Worm (Caenorhabditis elegans) whole organism, mixed stage, embryonic: Measurements from ENCODE around the gene ztf-7.

ENCODE experiments used
- blmp-1 ChIP-seq: fragments of 150-350 bp; optimal IDR thresholded peaks from 2 replicates; lab custom pipeline; 2014; ENCODE audit warnings: missing biosample characterization, missing genetic modification characterization
- cnd-1 ChIP-seq: fragments of 200-800 bp; sonication (Bioruptor generic); optimal IDR thresholded peaks from 2 replicates; lab custom pipeline; 2018; ENCODE audit warnings: mild to moderate bottlenecking, missing genetic modification characterization, missing compliant biosample characterization
- elt-1 ChIP-seq: sonication (generic microtip); optimal IDR thresholded peaks from 2 replicates; lab custom pipeline; 2017; ENCODE audit warnings: missing genetic modification characterization, mild to moderate bottlenecking, missing compliant biosample characterization, antibody characterized with exemption, moderate library complexity, borderline replicate concordance; ENCODE audit not compliant: insufficient read depth
- elt-3 ChIP-seq: fragments of 150-350 bp; optimal IDR thresholded peaks from 2 replicates; lab custom pipeline; 2014; ENCODE audit warnings: missing biosample characterization, missing genetic modification characterization
- nhr-237 ChIP-seq: fragments of 150-350 bp; optimal IDR thresholded peaks from 2 replicates; lab custom pipeline; 2014; ENCODE audit warnings: missing biosample characterization, missing genetic modification characterization
- nhr-28 ChIP-seq: fragments of 150-350 bp; optimal IDR thresholded peaks from 2 replicates; lab custom pipeline; 2014; ENCODE audit warnings: missing biosample characterization, missing genetic modification characterization
- snpc-4 ChIP-seq: fragments of 150-350 bp; optimal IDR thresholded peaks from 2 replicates; lab custom pipeline; 2014; ENCODE audit warnings: missing biosample characterization, missing genetic modification characterization
- ztf-11 ChIP-seq: fragments of 150-350 bp; optimal IDR thresholded peaks from 2 replicates; lab custom pipeline; 2014; ENCODE audit warnings: missing biosample characterization, missing genetic modification characterization

DNA sequence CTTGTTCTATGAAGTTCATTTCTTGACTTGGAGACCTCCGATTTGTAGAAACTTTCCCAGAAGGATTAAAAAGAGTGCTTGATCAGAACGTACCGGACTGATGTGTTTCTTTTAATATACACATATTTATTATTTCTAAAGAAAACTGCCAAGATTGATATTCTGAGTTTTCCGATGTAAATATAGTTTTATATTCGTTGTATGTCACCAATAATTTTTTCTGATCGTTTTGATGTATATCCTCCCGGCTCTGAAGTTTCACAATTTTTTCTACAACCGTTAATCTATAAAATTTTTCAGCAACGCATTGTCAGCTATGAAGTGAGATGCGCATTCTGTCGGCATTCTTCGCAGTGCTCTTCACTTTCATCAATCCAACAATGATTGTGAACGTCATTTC is 7.1 kb upstream of the ztf-7 start, which contains the start of gene F46B6.9:
- TF ChIP-seq blmp-1 (no peak), elt-3 (no peak), elt-1 (no peak), nhr-237 (no peak), snpc-4 (no peak), cnd-1 (tag; lab: Kevin White, UChicago) (no peak), nhr-28 (tag; lab: Kevin White, UChicago) (no peak), ztf-11 (tag; lab: Kevin White, UChicago) (no peak)
